Fruit fly (Drosophila melanogaster): ENCODE data around the gene CG3061.

DNA sequence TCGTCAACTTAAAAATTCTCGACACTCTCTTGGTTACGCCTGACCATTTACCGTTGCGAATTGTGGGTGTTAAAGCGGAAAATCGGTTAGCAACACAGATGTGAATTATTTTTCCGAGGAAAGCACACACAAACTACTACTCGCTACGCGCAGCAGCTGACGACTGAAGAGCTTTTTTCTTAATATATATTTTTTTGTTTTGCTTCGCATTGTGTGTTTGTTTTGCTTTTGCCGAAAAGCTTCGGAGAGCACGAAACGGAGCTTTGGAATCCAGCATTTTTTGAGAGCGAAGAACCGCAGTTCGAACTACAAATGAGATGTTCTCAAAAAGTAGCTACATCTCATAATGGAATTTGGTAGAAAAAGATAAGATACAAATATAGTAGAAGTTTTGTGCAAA, 6.4 kb upstream of the CG3061 start:
- no peak for TF ChIP-seq Smox (GFP tag; optimal IDR thresholded peaks at IDR 0.05)
- no peak for TF ChIP-seq Blimp-1 (GFP tag; optimal IDR thresholded peaks at IDR 0.05)
- TF ChIP-seq CG11762 (GFP tag; optimal IDR thresholded peaks at IDR 0.05; ENCODE audit: insufficient read depth) = no peak
- TF ChIP-seq salr (GFP tag; optimal IDR thresholded peaks at IDR 0.05) = no peak
- peak; percentile 72 for TF ChIP-seq CG16779 (tag; optimal IDR thresholded peaks at IDR 0.05)
- TF ChIP-seq Hr39 (GFP tag; optimal IDR thresholded peaks at IDR 0.05) = no peak
- no peak for TF ChIP-seq fd85E (GFP tag; optimal IDR thresholded peaks at IDR 0.05)
- TF ChIP-seq CG6163 (GFP tag; IDR thresholded peaks at IDR 0.05) = peak; percentile 88; the same call in 2 of the 3 replicates
